Worm (Caenorhabditis elegans): ENCODE results near the gene mul-1.

DNA sequence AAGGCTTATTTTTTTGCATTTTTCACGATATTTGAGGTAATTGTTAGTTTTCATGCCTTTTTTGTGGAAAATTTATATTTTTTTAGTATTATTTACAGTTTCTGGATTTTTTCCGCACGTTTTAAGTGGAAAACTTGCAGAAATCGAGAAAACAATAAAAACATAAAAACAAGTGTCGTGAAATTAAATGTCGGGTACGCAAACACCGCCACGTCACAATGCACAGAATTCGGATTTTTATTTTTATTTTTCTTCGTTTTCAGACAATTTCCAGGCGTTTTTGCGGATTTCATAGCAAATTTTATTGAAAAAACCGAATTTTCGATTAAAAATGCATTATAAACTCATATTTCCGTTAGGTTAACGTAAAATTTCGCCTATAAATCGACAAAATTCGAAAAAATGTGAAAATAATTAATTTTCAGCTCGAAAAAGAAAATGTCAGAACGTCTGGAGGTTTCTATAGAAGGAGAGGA, 37.1 kb downstream of the mul-1 start, which contains the start of gene C35B1.2:
- TF ChIP-seq flt-1 (GFP tag; IDR thresholded peaks at IDR 0.05) (no peak), ztf-29 (GFP tag; IDR thresholded peaks at IDR 0.05) (no peak), cog-1 (tag; optimal IDR thresholded peaks at IDR 0.05) (no peak), T22C8.4 (GFP tag; IDR thresholded peaks at IDR 0.05) (no peak), tab-1 (GFP tag; IDR thresholded peaks at IDR 0.05) (no peak)
